Worm (Caenorhabditis elegans): ENCODE results near the gene sms-3.

sms-3 gene

ce11 chrIII:1618915-1619314 lies 18.0 kb upstream of the sms-3 start, which contains the start of gene Y22D7AL.10 (continued):
- TF ChIP-seq ztf-11 (tag; optimal IDR thresholded peaks at IDR 0.05) (peak; percentile 90), flh-1 (GFP tag; optimal IDR thresholded peaks at IDR 0.05) (peak; percentile 30), elt-1 (tag; optimal IDR thresholded peaks at IDR 0.05; ENCODE audit: borderline replicate concordance, insufficient read depth) (peak; percentile 62), M03D4.4 (tag; optimal IDR thresholded peaks at IDR 0.05) (peak; percentile 90), mep-1 (tag; optimal IDR thresholded peaks at IDR 0.05) (peak; percentile 97), unc-62 (GFP tag; optimal IDR thresholded peaks at IDR 0.05) (peak; percentile 49), nhr-28 (tag; optimal IDR thresholded peaks at IDR 0.05) (no peak), drap-1 (GFP tag; optimal IDR thresholded peaks at IDR 0.05) (peak; percentile 89)

ce11 chrIII:1618312-1618711 lies 17.4 kb upstream of the sms-3 start:
- no peak for TF ChIP-seq M03D4.4 (tag; optimal IDR thresholded peaks at IDR 0.05)
- no peak for TF ChIP-seq cnd-1 (tag; optimal IDR thresholded peaks at IDR 0.05)
- no peak for TF ChIP-seq mep-1 (tag; optimal IDR thresholded peaks at IDR 0.05)
- TF ChIP-seq ces-1 (GFP tag; optimal IDR thresholded peaks at IDR 0.05) = no peak
- TF ChIP-seq ceh-43 (GFP tag; optimal IDR thresholded peaks at IDR 0.05) = no peak
- TF ChIP-seq sptf-1 (tag; optimal IDR thresholded peaks at IDR 0.05) = no peak
- no peak for TF ChIP-seq unc-62 (GFP tag; optimal IDR thresholded peaks at IDR 0.05)
- no peak for TF ChIP-seq nhr-2 (tag; optimal IDR thresholded peaks at IDR 0.05)
- TF ChIP-seq flh-1 (GFP tag; optimal IDR thresholded peaks at IDR 0.05) = no peak
- no peak for TF ChIP-seq elt-1 (tag; optimal IDR thresholded peaks at IDR 0.05; ENCODE audit: borderline replicate concordance, insufficient read depth)
- no peak for TF ChIP-seq nhr-28 (tag; optimal IDR thresholded peaks at IDR 0.05)
- TF ChIP-seq drap-1 (GFP tag; optimal IDR thresholded peaks at IDR 0.05) = no peak
- no peak for TF ChIP-seq lin-32 (GFP tag; optimal IDR thresholded peaks at IDR 0.05)
- TF ChIP-seq unc-39 (tag; optimal IDR thresholded peaks at IDR 0.05) = no peak
- TF ChIP-seq sem-2 (GFP tag; optimal IDR thresholded peaks at IDR 0.05) = no peak
- no peak for TF ChIP-seq ceh-83 (GFP tag; optimal IDR thresholded peaks at IDR 0.05)
- TF ChIP-seq tbx-8 (GFP tag; optimal IDR thresholded peaks at IDR 0.05) = no peak
- TF ChIP-seq nhr-12 (tag; optimal IDR thresholded peaks at IDR 0.05) = no peak

ce11 chrIII:1616245-1617026 lies 15.5 kb upstream of the sms-3 start:
- TF ChIP-seq lsy-2 (tag; optimal IDR thresholded peaks at IDR 0.05) (peak; percentile 62), mab-5 (tag; optimal IDR thresholded peaks at IDR 0.05) (no peak)

- no peak for TF ChIP-seq mls-2 (tag; optimal IDR thresholded peaks at IDR 0.05)
- no peak for TF ChIP-seq mep-1 (tag; optimal IDR thresholded peaks at IDR 0.05)
- TF ChIP-seq mab-5 (tag; optimal IDR thresholded peaks at IDR 0.05) = no peak
- TF ChIP-seq blmp-1 (tag; optimal IDR thresholded peaks at IDR 0.05) = peak; percentile 62
- no peak for TF ChIP-seq ceh-83 (GFP tag; optimal IDR thresholded peaks at IDR 0.05)
- TF ChIP-seq snpc-4 (tag; optimal IDR thresholded peaks at IDR 0.05) = no peak
- no peak for TF ChIP-seq ces-1 (GFP tag; optimal IDR thresholded peaks at IDR 0.05)
- TF ChIP-seq flh-1 (GFP tag; optimal IDR thresholded peaks at IDR 0.05) = no peak
Observed at ce11 chrIII:1614412-1614811, 13.5 kb upstream of the sms-3 start.

ce11 chrIII:1613933-1614332 lies 13.0 kb upstream of the sms-3 start, which contains the start of gene Y22D7AL.9:
Gene Y22D7AL.9, minus strand, starts transcription at chrIII:1614033.
- TF ChIP-seq ceh-83 (GFP tag; optimal IDR thresholded peaks at IDR 0.05) (no peak), elt-1 (tag; optimal IDR thresholded peaks at IDR 0.05; ENCODE audit: borderline replicate concordance, insufficient read depth) (no peak), lsy-2 (tag; optimal IDR thresholded peaks at IDR 0.05) (no peak), ces-1 (GFP tag; optimal IDR thresholded peaks at IDR 0.05) (no peak), nhr-12 (tag; optimal IDR thresholded peaks at IDR 0.05) (no peak), M03D4.4 (tag; optimal IDR thresholded peaks at IDR 0.05) (no peak), mab-5 (tag; optimal IDR thresholded peaks at IDR 0.05) (no peak), snpc-4 (tag; optimal IDR thresholded peaks at IDR 0.05) (no peak), nhr-237 (tag; optimal IDR thresholded peaks at IDR 0.05) (no peak), nhr-76 (tag; optimal IDR thresholded peaks at IDR 0.05) (no peak), pha-4 (tag; optimal IDR thresholded peaks at IDR 0.05) (no peak), sptf-1 (tag; optimal IDR thresholded peaks at IDR 0.05) (no peak), lin-13 (tag; optimal IDR thresholded peaks at IDR 0.05) (no peak), bed-3 (GFP tag; optimal IDR thresholded peaks at IDR 0.05) (no peak), ceh-43 (GFP tag; optimal IDR thresholded peaks at IDR 0.05) (no peak), tbx-8 (GFP tag; optimal IDR thresholded peaks at IDR 0.05) (no peak)

Measured in whole organism, mixed stage, embryonic.